Worm (Caenorhabditis elegans): Measurements from ENCODE around the gene K10H10.6.

DNA sequence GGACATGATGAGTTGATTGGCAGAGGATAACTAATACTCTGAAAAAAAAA lies 8.9 kb upstream of the K10H10.6 start, which contains the start of gene cysl-2:
- TF ChIP-seq med-1 (GFP tag; optimal IDR thresholded peaks at IDR 0.05; ENCODE audit: insufficient read depth) (no peak), tab-1 (GFP tag; IDR thresholded peaks at IDR 0.05) (no peak), ztf-29 (GFP tag; IDR thresholded peaks at IDR 0.05) (no peak), T22C8.4 (GFP tag; IDR thresholded peaks at IDR 0.05) (no peak)

Measured in whole organism, midembryonic.